Fruit fly (Drosophila melanogaster): ENCODE results near the gene CG46339.

DNA sequence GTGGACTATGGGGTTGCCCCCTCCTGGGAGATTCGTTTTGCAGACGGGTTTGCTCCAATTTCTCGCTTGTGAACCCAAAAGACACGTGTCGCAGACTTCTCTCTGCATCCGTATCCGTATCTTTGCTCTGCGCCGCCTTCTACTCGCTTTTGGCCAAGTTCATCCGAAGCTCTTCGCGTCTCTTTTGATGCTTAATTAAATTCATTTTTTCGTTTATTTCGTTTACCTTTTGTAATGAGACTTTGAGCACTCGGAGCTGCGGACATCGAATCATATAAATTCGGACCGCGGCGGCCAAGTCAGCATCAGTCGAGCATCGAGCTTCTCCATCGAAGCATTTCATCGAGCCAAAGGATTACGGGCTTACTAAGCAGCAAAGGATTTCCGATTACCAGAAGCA, 79.0 kb downstream of the CG46339 start, which contains the start of gene TwdlC:
- TF ChIP-seq h (optimal IDR thresholded peaks at IDR 0.05) (no peak), Sin3A (optimal IDR thresholded peaks at IDR 0.05) (no peak), insv (optimal IDR thresholded peaks at IDR 0.05) (no peak), psq (optimal IDR thresholded peaks at IDR 0.05) (no peak), ttk (optimal IDR thresholded peaks at IDR 0.05) (no peak)
